Fruit fly (Drosophila melanogaster) whole organism, embryonic: Measurements from ENCODE around the gene CG31798.

Experiments
- Abd-B ChIP-seq: fragments of 200-800 bp; sonication (Bioruptor generic); optimal IDR thresholded peaks from 2 replicates; lab custom pipeline; 2018; ENCODE audit warnings: missing biosample characterization, mild to moderate bottlenecking, missing genetic modification characterization, moderate library complexity
- Asciz ChIP-seq: fragments of 200-800 bp; sonication (Bioruptor generic); optimal IDR thresholded peaks from 2 replicates; lab custom pipeline; 2017; ENCODE audit warnings: missing biosample characterization, mild to moderate bottlenecking, missing genetic modification characterization, missing genetic modification reagents
- Atf-2 ChIP-seq: fragments of 200-800 bp; sonication (Bioruptor generic); optimal IDR thresholded peaks from 2 replicates; lab custom pipeline; 2016; ENCODE audit warnings: missing biosample characterization, missing genetic modification characterization
- BtbVII ChIP-seq: fragments of 200-800 bp; sonication (Bioruptor generic); optimal IDR thresholded peaks from 3 replicates; lab custom pipeline; 2017; ENCODE audit warnings: missing biosample characterization, mild to moderate bottlenecking, missing genetic modification characterization
- Bteb2 ChIP-seq: fragments of 200-800 bp; sonication (Bioruptor generic); optimal IDR thresholded peaks from 2 replicates; lab custom pipeline; 2016; ENCODE audit warnings: missing biosample characterization, missing genetic modification characterization
- CG11456 ChIP-seq: fragments of 200-800 bp; sonication (Bioruptor generic); IDR thresholded peaks from 3 replicates; pipeline ENCODE4 v1.3.6; 2022; ENCODE audit warnings: missing biosample characterization, missing genetic modification characterization
- CG11723 ChIP-seq: fragments of 200-800 bp; sonication (Bioruptor generic); optimal IDR thresholded peaks from 2 replicates; lab custom pipeline; 2017; ENCODE audit warnings: missing biosample characterization, mild to moderate bottlenecking, missing genetic modification characterization
- CG12071 ChIP-seq: fragments of 200-800 bp; sonication (Bioruptor generic); optimal IDR thresholded peaks from 3 replicates; lab custom pipeline; 2018; ENCODE audit warnings: missing biosample characterization, mild to moderate bottlenecking, missing genetic modification characterization
- CG1233 ChIP-seq: fragments of 200-800 bp; sonication (Bioruptor generic); optimal IDR thresholded peaks from 4 replicates; lab custom pipeline; 2018; ENCODE audit warnings: missing biosample characterization, mild to moderate bottlenecking, missing genetic modification characterization
- CG14965 ChIP-seq: fragments of 200-800 bp; sonication (Bioruptor generic); optimal IDR thresholded peaks from 2 replicates; lab custom pipeline; 2016; ENCODE audit warnings: missing biosample characterization, missing genetic modification characterization, borderline replicate concordance
- CG1529 ChIP-seq: fragments of 200-800 bp; sonication (Bioruptor generic); optimal IDR thresholded peaks from 3 replicates; lab custom pipeline; 2018; ENCODE audit warnings: missing biosample characterization, missing genetic modification characterization
- CG17802 ChIP-seq: fragments of 200-800 bp; sonication (Bioruptor generic); optimal IDR thresholded peaks from 2 replicates; lab custom pipeline; 2018; ENCODE audit warnings: missing biosample characterization, mild to moderate bottlenecking, missing genetic modification characterization, moderate library complexity
- CG3065 ChIP-seq: fragments of 200-800 bp; sonication (Bioruptor generic); optimal IDR thresholded peaks from 2 replicates; lab custom pipeline; 2016; ENCODE audit warnings: missing biosample characterization, missing genetic modification characterization
- CG3281 ChIP-seq: fragments of 200-800 bp; sonication (Bioruptor generic); optimal IDR thresholded peaks from 3 replicates; lab custom pipeline; 2017; ENCODE audit warnings: missing biosample characterization, mild to moderate bottlenecking, missing genetic modification characterization
- CG3838 ChIP-seq: fragments of 200-800 bp; sonication (Bioruptor generic); optimal IDR thresholded peaks from 3 replicates; lab custom pipeline; 2016; ENCODE audit warnings: missing biosample characterization, missing genetic modification characterization
- CG4707 ChIP-seq: fragments of 200-800 bp; sonication (Bioruptor generic); optimal IDR thresholded peaks from 2 replicates; lab custom pipeline; 2018; ENCODE audit warnings: missing biosample characterization, mild to moderate bottlenecking, missing genetic modification characterization, moderate library complexity
- CG5245 ChIP-seq: fragments of 200-800 bp; sonication (Bioruptor generic); optimal IDR thresholded peaks from 3 replicates; lab custom pipeline; 2016; ENCODE audit warnings: missing biosample characterization, missing genetic modification characterization
- CG6254 ChIP-seq: fragments of 200-800 bp; sonication (Bioruptor generic); optimal IDR thresholded peaks from 3 replicates; lab custom pipeline; 2017; ENCODE audit warnings: mild to moderate bottlenecking, missing biosample characterization, missing genetic modification reagents, missing genetic modification characterization
- CG6272 ChIP-seq: fragments of 200-800 bp; sonication (Bioruptor generic); IDR thresholded peaks from 2 replicates; pipeline ENCODE4 v1.3.6; 2022; ENCODE audit warnings: missing biosample characterization, missing genetic modification characterization
- CG7271 ChIP-seq: fragments of 200-800 bp; sonication (Bioruptor generic); optimal IDR thresholded peaks from 2 replicates; lab custom pipeline; 2018; ENCODE audit warnings: missing biosample characterization, mild to moderate bottlenecking, missing genetic modification characterization, moderate library complexity
- CG7357 ChIP-seq: fragments of 200-800 bp; sonication (Bioruptor generic); IDR thresholded peaks from 3 replicates; pipeline ENCODE4 v1.3.6; 2022; ENCODE audit warnings: missing biosample characterization, missing genetic modification characterization
- CG7372 ChIP-seq: fragments of 200-800 bp; sonication (Bioruptor generic); IDR thresholded peaks from 2 replicates; pipeline ENCODE4 v1.3.6; 2022; ENCODE audit warnings: missing biosample characterization, missing genetic modification characterization
- CG7786 ChIP-seq: fragments of 200-800 bp; sonication (Bioruptor generic); optimal IDR thresholded peaks from 2 replicates; lab custom pipeline; 2016; ENCODE audit warnings: missing biosample characterization, missing genetic modification characterization
- CG8290 ChIP-seq, 3 experiments: fragments of 200-800 bp; sonication (Bioruptor generic); optimal IDR thresholded peaks; 2 replicates each; lab custom pipeline; 2016 to 2019; ENCODE audit warnings: missing biosample characterization in 3 of 3, missing genetic modification characterization in 3 of 3, mild to moderate bottlenecking in 2 of 3, moderate library complexity in 1 of 3
- CG8359 ChIP-seq: fragments of 200-800 bp; sonication (Bioruptor generic); optimal IDR thresholded peaks from 2 replicates; lab custom pipeline; 2017; ENCODE audit warnings: missing biosample characterization, mild to moderate bottlenecking, missing genetic modification characterization, borderline replicate concordance
- CG8944 ChIP-seq: fragments of 200-800 bp; sonication (Bioruptor generic); optimal IDR thresholded peaks from 3 replicates; lab custom pipeline; 2016; ENCODE audit warnings: missing biosample characterization, missing genetic modification characterization
- Dip2 ChIP-seq: fragments of 200-800 bp; sonication (Bioruptor generic); IDR thresholded peaks from 2 replicates; pipeline ENCODE4 v1.3.6; 2022; ENCODE audit warnings: missing biosample characterization, missing genetic modification characterization
- E2f2 ChIP-seq: fragments of 200-800 bp; sonication (Bioruptor generic); IDR thresholded peaks from 2 replicates; pipeline ENCODE4 v1.3.6; 2022; ENCODE audit warnings: missing biosample characterization, missing genetic modification characterization
- Ets65A ChIP-seq: fragments of 200-800 bp; sonication (Bioruptor generic); peaks from one replicate; lab custom pipeline; 2016; ENCODE audit warnings: missing biosample characterization, missing genetic modification characterization
- Fer1 ChIP-seq: fragments of 200-800 bp; sonication (Bioruptor generic); optimal IDR thresholded peaks from 2 replicates; lab custom pipeline; 2017; ENCODE audit warnings: missing biosample characterization, mild to moderate bottlenecking, missing genetic modification characterization
- Fer3 ChIP-seq: fragments of 200-800 bp; sonication (Bioruptor generic); optimal IDR thresholded peaks from 2 replicates; lab custom pipeline; 2018; ENCODE audit warnings: missing biosample characterization, mild to moderate bottlenecking, missing genetic modification characterization, moderate library complexity
- HHEX ChIP-seq: fragments of 200-800 bp; sonication (Bioruptor generic); optimal IDR thresholded peaks from 3 replicates; lab custom pipeline; 2017; ENCODE audit warnings: missing biosample characterization, mild to moderate bottlenecking, missing genetic modification characterization, missing genetic modification reagents
- HLH3B ChIP-seq: fragments of 200-800 bp; sonication (Bioruptor generic); IDR thresholded peaks from 2 replicates; pipeline ENCODE4 v1.3.6; 2022; ENCODE audit warnings: missing biosample characterization, missing genetic modification characterization
- Hr39 ChIP-seq: fragments of >200 bp; optimal IDR thresholded peaks from 2 replicates; lab custom pipeline; 2017
- Myb ChIP-seq: fragments of 200-800 bp; sonication (Bioruptor generic); optimal IDR thresholded peaks from 2 replicates; lab custom pipeline; 2016; ENCODE audit warnings: missing biosample characterization, missing genetic modification characterization
- Nf-YA ChIP-seq: fragments of 200-800 bp; sonication (Bioruptor generic); IDR thresholded peaks from 2 replicates; pipeline ENCODE4 v1.3.6; 2022; ENCODE audit warnings: missing biosample characterization, missing genetic modification characterization
- Vsx1 ChIP-seq: fragments of 200-800 bp; sonication (Bioruptor generic); optimal IDR thresholded peaks from 2 replicates; lab custom pipeline; 2017; ENCODE audit warnings: missing biosample characterization, mild to moderate bottlenecking, missing genetic modification characterization, missing genetic modification reagents
- ap ChIP-seq: fragments of 200-800 bp; sonication (Bioruptor generic); IDR thresholded peaks from 2 replicates; pipeline ENCODE4 v1.3.6; 2022; ENCODE audit warnings: missing biosample characterization, missing genetic modification characterization
- bsh ChIP-seq, 2 experiments: fragments of 200-800 bp; sonication (Bioruptor generic); optimal IDR thresholded peaks; 2 replicates each; lab custom pipeline; 2017 to 2018; ENCODE audit warnings: mild to moderate bottlenecking in 2 of 2, missing biosample characterization in 2 of 2, missing genetic modification characterization in 2 of 2, moderate library complexity in 1 of 2
- eve ChIP-seq, 2 experiments: fragments of >200 bp; optimal IDR thresholded peaks; 2 replicates each; lab custom pipeline; 2017; ENCODE audit warnings: missing biosample characterization in 2 of 2, missing genetic modification characterization in 2 of 2
- exex ChIP-seq: fragments of 200-800 bp; sonication (Bioruptor generic); optimal IDR thresholded peaks from 4 replicates; lab custom pipeline; 2018; ENCODE audit warnings: missing biosample characterization, mild to moderate bottlenecking, missing genetic modification characterization, moderate library complexity
- gce ChIP-seq: fragments of 200-800 bp; sonication (Bioruptor generic); IDR thresholded peaks from 3 replicates; pipeline ENCODE4 v1.3.6; 2022; ENCODE audit warnings: missing biosample characterization, missing genetic modification characterization
- knrl ChIP-seq: fragments of 200-800 bp; sonication (Bioruptor generic); IDR thresholded peaks from 3 replicates; pipeline ENCODE4 v1.3.6; 2022; ENCODE audit warnings: missing biosample characterization, missing genetic modification characterization; ENCODE audit not compliant: partially characterized antibody
- org-1 ChIP-seq: fragments of 200-800 bp; sonication (Bioruptor generic); optimal IDR thresholded peaks from 2 replicates; lab custom pipeline; 2017; ENCODE audit warnings: missing biosample characterization, missing genetic modification characterization
- pan ChIP-seq, 4 experiments: fragments of >200 bp in 3 of 4; fragments of 200-800 bp in 1 of 4; sonication (Bioruptor generic) in 1 of 4; optimal IDR thresholded peaks in 3 of 4; IDR thresholded peaks in 1 of 4; 2 replicates each; pipeline versions ENCODE4 v1.3.6 to Lab custom; 2017 to 2022; ENCODE audit warnings: missing biosample characterization in 2 of 4, missing genetic modification characterization in 2 of 4, mixed read lengths in 1 of 4
- pnt ChIP-seq: fragments of 200-800 bp; sonication (Bioruptor generic); optimal IDR thresholded peaks from 3 replicates; lab custom pipeline; 2016; ENCODE audit warnings: missing biosample characterization, missing genetic modification characterization
- sug ChIP-seq: fragments of 200-800 bp; optimal IDR thresholded peaks from 2 replicates; lab custom pipeline; 2019; ENCODE audit warnings: missing biosample characterization, mild to moderate bottlenecking, missing genetic modification characterization, moderate library complexity
- vfl ChIP-seq: fragments of 200-800 bp; sonication (Bioruptor generic); optimal IDR thresholded peaks from 2 replicates; lab custom pipeline; 2016; ENCODE audit warnings: missing biosample characterization, missing genetic modification characterization
- zfh2 ChIP-seq: fragments of 200-800 bp; sonication (Bioruptor generic); optimal IDR thresholded peaks from 2 replicates; lab custom pipeline; 2016; ENCODE audit warnings: missing biosample characterization, missing genetic modification characterization

Gene CG31798

DNA sequence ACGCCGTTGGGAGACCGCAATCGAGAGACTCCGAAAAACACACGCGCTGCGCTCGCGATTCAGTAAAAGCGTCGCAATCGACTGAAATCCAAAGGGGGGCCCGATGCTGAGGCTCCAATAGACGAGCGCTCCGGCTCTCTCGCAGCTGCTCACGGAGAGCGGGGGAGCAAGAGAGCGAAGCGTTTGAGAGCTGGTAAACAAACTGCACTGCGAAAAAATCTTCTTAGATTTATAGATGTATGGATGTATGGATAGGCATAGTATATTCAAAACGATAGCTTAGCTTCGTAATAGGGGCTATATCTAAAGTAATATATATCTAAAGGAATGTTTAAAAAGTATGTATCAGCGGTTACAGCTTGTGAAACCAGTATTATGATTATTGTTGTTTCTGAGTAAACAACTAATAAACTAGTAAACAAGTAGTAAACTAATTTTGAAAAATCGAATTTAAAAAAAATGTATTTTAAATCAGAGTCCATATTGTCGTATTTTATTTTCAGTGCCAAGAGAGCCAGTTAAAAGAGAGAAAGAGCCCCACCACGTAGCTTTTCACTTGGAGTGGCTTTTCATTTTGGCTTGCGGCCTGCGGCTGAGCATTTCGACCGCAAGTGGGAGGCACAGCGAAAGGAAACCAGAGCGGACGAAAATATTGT, 29.6 kb downstream of the CG31798 start, which contains the start of the genes Alp12 and CG13085 (continued):
- TF ChIP-seq CG6272 (GFP tag; lab: Robert Waterston, UW) (peak; percentile 93), eve (GFP tag; optimal IDR thresholded peaks at IDR 0.05; lab: Kevin White, UChicago) (no peak), Atf-2 (GFP tag; lab: Kevin White, UChicago) (peak; percentile 94), Ets65A (peak; percentile 98), Fer3 (tag; lab: Kevin White, UChicago) (peak; percentile 97), exex (tag; lab: Kevin White, UChicago) (peak; percentile 92), knrl (GFP tag; lab: Robert Waterston, UW) (no peak), CG8359 (GFP tag; lab: Kevin White, UChicago) (peak; percentile 92), zfh2 (peak; percentile 90), CG11723 (GFP tag; lab: Kevin White, UChicago) (peak; percentile 96), BtbVII (GFP tag; lab: Kevin White, UChicago) (peak; percentile 99), CG7372 (GFP tag; lab: Robert Waterston, UW) (peak; percentile 97), HLH3B (GFP tag; lab: Robert Waterston, UW) (peak; percentile 93), ap (GFP tag; lab: Robert Waterston, UW) (peak; percentile 92), CG7271 (peak; percentile 66), Nf-YA (GFP tag; lab: Robert Waterston, UW) (peak; percentile 88), CG8290 (GFP tag; optimal IDR thresholded peaks at IDR 0.05; lab: Kevin White, UChicago) (peak; percentile 95), CG8290 (tag; optimal IDR thresholded peaks at IDR 0.05; lab: Kevin White, UChicago) (peak; percentile 86 to 88), Myb (GFP tag; lab: Kevin White, UChicago) (peak; percentile 78), CG1529 (GFP tag; lab: Kevin White, UChicago) (peak; percentile 98), Fer1 (GFP tag; lab: Kevin White, UChicago) (peak; percentile 99), Hr39 (no peak), bsh (GFP tag; optimal IDR thresholded peaks at IDR 0.05; lab: Kevin White, UChicago) (peak; percentile 97 to 98), E2f2 (GFP tag; lab: Robert Waterston, UW) (peak; percentile 85), CG7786 (peak; percentile 92), CG3065 (peak; percentile 91), vfl (GFP tag; lab: Kevin White, UChicago) (peak; percentile 92), pan (optimal IDR thresholded peaks at IDR 0.05; lab: Kevin White, UChicago) (no peak), pan (GFP tag; optimal IDR thresholded peaks at IDR 0.05 in 1 of 2, IDR thresholded peaks at IDR 0.05 in 1 of 2) (peak in 1 of 2 experiments; percentile 95), Asciz (GFP tag; lab: Kevin White, UChicago) (peak; percentile 99), CG5245 (peak; percentile 93), CG17802 (tag; lab: Kevin White, UChicago) (peak; percentile 82), CG3838 (GFP tag; lab: Kevin White, UChicago) (peak; percentile 90), gce (no peak; the same call in 1 of the 3 replicates), sug (tag; lab: Kevin White, UChicago) (peak; percentile 98), CG6254 (GFP tag; lab: Kevin White, UChicago) (peak; percentile 96), HHEX (GFP tag; lab: Kevin White, UChicago) (peak; percentile 98), CG12071 (GFP tag; lab: Kevin White, UChicago) (peak; percentile 94), Dip2 (peak; percentile 75; the same call in 1 of the 2 replicates), Vsx1 (GFP tag; lab: Kevin White, UChicago) (peak; percentile 96), Abd-B (GFP tag; lab: Kevin White, UChicago) (peak; percentile 94), CG8944 (peak; percentile 87), CG1233 (GFP tag; lab: Kevin White, UChicago) (peak; percentile 98), Bteb2 (GFP tag; lab: Kevin White, UChicago) (peak; percentile 96), pnt (GFP tag; lab: Kevin White, UChicago) (peak; percentile 93), CG4707 (GFP tag; lab: Kevin White, UChicago) (peak; percentile 92), CG3281 (GFP tag; lab: Kevin White, UChicago) (peak; percentile 99), CG7357 (peak; percentile 92), CG14965 (peak; percentile 57), org-1 (GFP tag; lab: Kevin White, UChicago) (peak; percentile 97), CG11456 (GFP tag; lab: Robert Waterston, UW) (peak; percentile 90)
